Worm (Caenorhabditis elegans) whole organism, L4 larva: Measurements from ENCODE around the gene R10E4.3.
A peak's percentile ranks its signal among the peaks of the same experiment; 100 is the strongest.

Source experiments
- F26F4.8 ChIP-seq: fragments of 200-800 bp; sonication (Bioruptor generic); conservative IDR thresholded peaks from 2 replicates; pipeline ENCODE4 v1.3.6; 2022; ENCODE audit warnings: missing genetic modification characterization, missing compliant biosample characterization
- F37D6.2 ChIP-seq: sonication (generic microtip); optimal IDR thresholded peaks from 2 replicates; lab custom pipeline; 2016; ENCODE audit warnings: mild to moderate bottlenecking, missing genetic modification characterization, missing compliant biosample characterization
- R02D3.7 ChIP-seq: fragments of 150-350 bp; sonication (generic microtip); optimal IDR thresholded peaks from 3 replicates; lab custom pipeline; 2014; ENCODE audit warnings: missing biosample characterization, missing genetic modification characterization
- T20F7.1 ChIP-seq: fragments of 200-800 bp; sonication (Bioruptor generic); optimal IDR thresholded peaks from 2 replicates; lab custom pipeline; 2018; ENCODE audit warnings: mild to moderate bottlenecking, missing genetic modification characterization, missing compliant biosample characterization
- Y105C5A.15 ChIP-seq: fragments of 200-800 bp; sonication (Bioruptor generic); IDR thresholded peaks from 2 replicates; pipeline ENCODE4 v1.3.6; 2022; ENCODE audit warnings: missing genetic modification characterization, missing compliant biosample characterization
- ZK546.5 ChIP-seq, 2 experiments: sonication (generic microtip); optimal IDR thresholded peaks; 2 replicates each; lab custom pipeline; 2017; ENCODE audit warnings: missing biosample characterization in 2 of 2, missing genetic modification characterization in 2 of 2
- ama-1 ChIP-seq: fragments of 150-350 bp; optimal IDR thresholded peaks from 2 replicates; lab custom pipeline; 2014; ENCODE audit warnings: inconsistent platforms, mixed read lengths
- attf-4 ChIP-seq: sonication (generic microtip); optimal IDR thresholded peaks from 3 replicates; lab custom pipeline; 2017; ENCODE audit warnings: missing biosample characterization, missing genetic modification characterization
- ceh-20 ChIP-seq: fragments of 200-800 bp; sonication (Bioruptor generic); IDR thresholded peaks from 2 replicates; pipeline ENCODE4 v1.3.6; 2022; ENCODE audit warnings: missing genetic modification reagents, missing genetic modification characterization, missing compliant biosample characterization
- ceh-28 ChIP-seq: fragments of 150-350 bp; optimal IDR thresholded peaks from 2 replicates; lab custom pipeline; 2014; ENCODE audit warnings: missing biosample characterization, missing genetic modification reagents, missing genetic modification characterization
- ceh-44 ChIP-seq: fragments of 200-800 bp; sonication (Bioruptor generic); IDR thresholded peaks from 2 replicates; pipeline ENCODE4 v1.3.6; 2022; ENCODE audit warnings: missing genetic modification reagents, missing genetic modification characterization, missing compliant biosample characterization
- ctbp-1 ChIP-seq: fragments of 200-800 bp; sonication (Bioruptor generic); IDR thresholded peaks from 2 replicates; pipeline ENCODE4 v1.3.6; 2022; ENCODE audit warnings: missing genetic modification reagents, missing genetic modification characterization, missing compliant biosample characterization
- daf-19 ChIP-seq: fragments of 200-800 bp; sonication (Bioruptor generic); conservative IDR thresholded peaks from 2 replicates; pipeline ENCODE4 v1.3.6; 2022; ENCODE audit warnings: missing genetic modification characterization, missing compliant biosample characterization
- dmd-6 ChIP-seq: fragments of 200-800 bp; sonication (Bioruptor generic); IDR thresholded peaks from 2 replicates; pipeline ENCODE4 v1.3.6; 2022; ENCODE audit warnings: missing genetic modification reagents, missing genetic modification characterization, missing compliant biosample characterization
- dmd-9 ChIP-seq: fragments of 200-800 bp; sonication (Bioruptor generic); IDR thresholded peaks from 2 replicates; pipeline ENCODE4 v1.3.6; 2022; ENCODE audit warnings: missing genetic modification reagents, missing genetic modification characterization, missing compliant biosample characterization
- egl-27 ChIP-seq: sonication (generic microtip); optimal IDR thresholded peaks from 3 replicates; lab custom pipeline; 2017; ENCODE audit warnings: missing biosample characterization, missing genetic modification reagents, missing genetic modification characterization
- hlh-11 ChIP-seq: fragments of 200-800 bp; sonication (Bioruptor generic); optimal IDR thresholded peaks from 2 replicates; lab custom pipeline; 2018; ENCODE audit warnings: mild to moderate bottlenecking, missing genetic modification characterization, missing compliant biosample characterization
- hlh-30 ChIP-seq: sonication (generic microtip); optimal IDR thresholded peaks from 2 replicates; lab custom pipeline; 2017; ENCODE audit warnings: antibody characterized with exemption, mild to moderate bottlenecking, missing genetic modification characterization, missing compliant biosample characterization; ENCODE audit not compliant: insufficient read depth
- hmg-1.1 ChIP-seq: fragments of 200-800 bp; sonication (Bioruptor generic); IDR thresholded peaks from 2 replicates; pipeline ENCODE4 v1.3.6; 2022; ENCODE audit warnings: missing genetic modification reagents, missing genetic modification characterization, missing compliant biosample characterization
- lin-38 ChIP-seq: fragments of 200-800 bp; sonication (Bioruptor generic); IDR thresholded peaks from 2 replicates; pipeline ENCODE4 v1.3.6; 2022; ENCODE audit warnings: missing genetic modification reagents, missing genetic modification characterization, missing compliant biosample characterization
- lir-3 ChIP-seq: sonication (generic microtip); optimal IDR thresholded peaks from 2 replicates; lab custom pipeline; 2016; ENCODE audit warnings: mild to moderate bottlenecking, missing genetic modification characterization, missing compliant biosample characterization
- madf-5 ChIP-seq, 2 experiments: fragments of 200-800 bp; sonication (Bioruptor generic); IDR thresholded peaks; 2 replicates each; pipeline ENCODE4 v1.3.6; 2022; ENCODE audit warnings: missing compliant biosample characterization in 2 of 2, missing genetic modification characterization in 2 of 2
- mdl-1 ChIP-seq, 2 experiments: fragments of 150-350 bp in 1 of 2; sonication (generic microtip) in 1 of 2; optimal IDR thresholded peaks; 2 replicates each; lab custom pipeline; 2014 to 2017; ENCODE audit warnings: missing biosample characterization in 2 of 2, missing genetic modification characterization in 2 of 2
- mdt-29 ChIP-seq: fragments of 200-800 bp; sonication (Bioruptor generic); IDR thresholded peaks from 2 replicates; pipeline ENCODE4 v1.3.6; 2022; ENCODE audit warnings: missing genetic modification reagents, missing genetic modification characterization, missing compliant biosample characterization
- mep-1 ChIP-seq: fragments of 150-350 bp; sonication (generic microtip); optimal IDR thresholded peaks from 3 replicates; lab custom pipeline; 2014; ENCODE audit warnings: missing biosample characterization, missing genetic modification characterization
- mes-2 ChIP-seq: sonication (generic microtip); optimal IDR thresholded peaks from 2 replicates; lab custom pipeline; 2016; ENCODE audit warnings: missing genotype, mild to moderate bottlenecking, missing genetic modification characterization, missing compliant biosample characterization; ENCODE audit not compliant: poor library complexity, severe bottlenecking
- mxl-2 ChIP-seq: fragments of 200-800 bp; sonication (Bioruptor generic); conservative IDR thresholded peaks from 2 replicates; pipeline ENCODE4 v1.3.6; 2022; ENCODE audit warnings: missing genetic modification reagents, missing genetic modification characterization, missing compliant biosample characterization
- mxl-3 ChIP-seq: fragments of 200-800 bp; sonication (Bioruptor generic); optimal IDR thresholded peaks from 2 replicates; lab custom pipeline; 2018; ENCODE audit warnings: mild to moderate bottlenecking, missing genetic modification characterization, missing compliant biosample characterization
- nhr-11 ChIP-seq: fragments of 150-350 bp; optimal IDR thresholded peaks from 2 replicates; lab custom pipeline; 2014; ENCODE audit warnings: missing biosample characterization, missing genetic modification characterization
- nhr-237 ChIP-seq: sonication (generic microtip); optimal IDR thresholded peaks from 2 replicates; lab custom pipeline; 2017; ENCODE audit warnings: missing biosample characterization, missing genetic modification characterization
- nhr-25 ChIP-seq: sonication (generic microtip); optimal IDR thresholded peaks from 2 replicates; lab custom pipeline; 2017; ENCODE audit warnings: missing genetic modification characterization, mild to moderate bottlenecking, missing compliant biosample characterization, antibody characterized with exemption, moderate library complexity, borderline replicate concordance; ENCODE audit not compliant: insufficient read depth
- nhr-28 ChIP-seq: fragments of 150-350 bp; optimal IDR thresholded peaks from 2 replicates; lab custom pipeline; 2014; ENCODE audit warnings: missing biosample characterization, missing genetic modification characterization
- nhr-41 ChIP-seq: fragments of 200-800 bp; sonication (Bioruptor generic); IDR thresholded peaks from 2 replicates; pipeline ENCODE4 v1.3.6; 2022; ENCODE audit warnings: missing genetic modification reagents, missing genetic modification characterization, missing compliant biosample characterization
- nhr-42 ChIP-seq: fragments of 200-800 bp; sonication (Bioruptor generic); IDR thresholded peaks from 2 replicates; pipeline ENCODE4 v1.3.6; 2022; ENCODE audit warnings: missing genetic modification characterization, missing compliant biosample characterization
- nhr-6 ChIP-seq: fragments of 150-350 bp; optimal IDR thresholded peaks from 2 replicates; lab custom pipeline; 2014; ENCODE audit warnings: missing biosample characterization, missing genetic modification characterization
- nhr-77 ChIP-seq: fragments of 150-350 bp; optimal IDR thresholded peaks from 2 replicates; lab custom pipeline; 2014; ENCODE audit warnings: missing biosample characterization, missing genetic modification characterization
- pha-4 ChIP-seq, 2 experiments: fragments of 150-350 bp in 1 of 2; fragments of 200-800 bp in 1 of 2; sonication (Bioruptor generic) in 1 of 2; IDR thresholded peaks in 1 of 2; optimal IDR thresholded peaks in 1 of 2; 2 replicates each; pipeline versions ENCODE4 v1.3.6 to Lab custom; 2014 to 2022; ENCODE audit warnings: missing genetic modification characterization in 2 of 2, missing genetic modification reagents in 2 of 2, missing biosample characterization in 1 of 2, missing compliant biosample characterization in 1 of 2
- rbr-2 ChIP-seq: sonication (generic microtip); optimal IDR thresholded peaks from 2 replicates; lab custom pipeline; 2016; ENCODE audit warnings: missing genotype, missing genetic modification characterization, missing compliant biosample characterization
- snpc-1.2 ChIP-seq: fragments of 200-800 bp; sonication (Bioruptor generic); IDR thresholded peaks from 2 replicates; pipeline ENCODE4 v1.3.6; 2022; ENCODE audit warnings: missing genetic modification reagents, missing genetic modification characterization, missing compliant biosample characterization
- spr-3 ChIP-seq: fragments of 200-800 bp; sonication (Bioruptor generic); optimal IDR thresholded peaks from 2 replicates; lab custom pipeline; 2018; ENCODE audit warnings: mild to moderate bottlenecking, missing genetic modification characterization, missing compliant biosample characterization
- unc-130 ChIP-seq: sonication (generic microtip); optimal IDR thresholded peaks from 2 replicates; lab custom pipeline; 2016; ENCODE audit warnings: missing genetic modification reagents, missing genetic modification characterization, missing compliant biosample characterization
- unc-62 ChIP-seq, 3 experiments: fragments of 150-350 bp in 1 of 3; sonication (generic microtip); optimal IDR thresholded peaks in 2 of 3; peaks in 1 of 3; 1 replicate in 1 of 3; 2 replicates in 2 of 3; lab custom pipeline; 2014 to 2017; ENCODE audit warnings: missing biosample characterization in 3 of 3, missing genetic modification characterization in 3 of 3, missing genetic modification reagents in 3 of 3, missing genotype in 1 of 3
- zip-11 ChIP-seq: fragments of 200-800 bp; sonication (Bioruptor generic); IDR thresholded peaks from 2 replicates; pipeline ENCODE4 v1.3.6; 2022; ENCODE audit warnings: missing genetic modification characterization, missing compliant biosample characterization
- ztf-7 ChIP-seq: fragments of 150-350 bp; optimal IDR thresholded peaks from 2 replicates; lab custom pipeline; 2014; ENCODE audit warnings: missing biosample characterization, missing genetic modification characterization

The R10E4.3 gene

ce11 chrIII:4284732-4285165, 2.5 kb downstream of the R10E4.3 start (continued):
- TF ChIP-seq madf-5 (GFP tag; IDR thresholded peaks at IDR 0.05; lab: Robert Waterston, UW) (peak in 1 of 2 experiments; percentile 76; a peak in 1 of 4 replicates), hlh-30 (peak; percentile 96), egl-27 (no peak), nhr-237 (no peak), nhr-42 (GFP tag; lab: Robert Waterston, UW) (0 out of 2 replicates have a peak, but pooled peaks have one; percentile 22), lin-38 (peak; percentile 41; the same call in 1 of the 2 replicates), mxl-3 (GFP tag; lab: Kevin White, UChicago) (peak; percentile 92), mep-1 (peak; percentile 87), F26F4.8 (GFP tag; lab: Robert Waterston, UW) (no peak), rbr-2 (tag; lab: Kevin White, UChicago) (peak; percentile 52), dmd-6 (peak; percentile 88), ceh-20 (GFP tag; lab: Robert Waterston, UW) (0 out of 2 replicates have a peak, but pooled peaks have one; percentile 33), hmg-1.1 (GFP tag; lab: Robert Waterston, UW) (peak; percentile 52), hlh-11 (tag; lab: Kevin White, UChicago) (peak; percentile 97), ZK546.5 (tag; optimal IDR thresholded peaks at IDR 0.05; lab: Kevin White, UChicago) (no peak), nhr-77 (tag; lab: Kevin White, UChicago) (peak; percentile 56)

DNA sequence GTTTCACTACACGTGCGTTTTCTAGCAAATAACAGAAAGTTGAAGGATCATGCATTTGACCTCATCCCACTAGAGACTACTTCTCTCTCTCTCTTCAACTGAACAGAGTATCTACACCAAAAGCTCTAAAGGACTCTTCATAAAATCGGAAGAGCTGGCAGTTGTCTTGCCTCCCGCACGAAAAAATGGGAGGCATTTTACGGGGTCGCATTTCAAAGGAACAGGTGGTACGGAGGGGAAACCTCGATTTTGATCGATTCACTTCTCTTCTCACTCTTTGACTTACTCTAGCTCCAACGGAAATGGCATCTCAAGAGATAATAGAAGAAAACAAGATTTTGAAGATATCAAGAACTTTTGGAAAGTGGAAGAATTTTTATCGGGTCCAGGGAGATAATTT, 4.1 kb downstream of the R10E4.3 start:
- peak; percentile 81 for TF ChIP-seq nhr-11 (tag; lab: Kevin White, UChicago)
- TF ChIP-seq hlh-11 (tag; lab: Kevin White, UChicago), result peak; percentile 21
- no peak for TF ChIP-seq ama-1 (lab: Kevin White, UChicago)
- peak in 1 of 2 experiments; percentile 97 for TF ChIP-seq unc-62 (GFP tag; optimal IDR thresholded peaks at IDR 0.05 in 1 of 2; lab: Kevin White, UChicago)
- TF ChIP-seq unc-62 (tag; optimal IDR thresholded peaks at IDR 0.05; lab: Kevin White, UChicago), result no peak
- TF ChIP-seq nhr-237, result no peak
- TF ChIP-seq spr-3, result no peak
- peak; percentile 25 for TF ChIP-seq nhr-28 (tag; lab: Kevin White, UChicago)

ce11 chrIII:4281955-4282618, 5.2 kb downstream of the R10E4.3 start:
- TF ChIP-seq nhr-25 (tag; lab: Kevin White, UChicago), result peak; percentile 83
- TF ChIP-seq F37D6.2, result peak; percentile 97
- peak; percentile 75; the same call in 1 of the 2 replicates for TF ChIP-seq dmd-9
- TF ChIP-seq snpc-1.2, result no peak; the same call in 1 of the 2 replicates
- no peak for TF ChIP-seq R02D3.7
- TF ChIP-seq nhr-42 (GFP tag; lab: Robert Waterston, UW), result peak; percentile 84
- TF ChIP-seq nhr-41 (GFP tag; lab: Robert Waterston, UW), result peak; percentile 91
- peak; percentile 82 for TF ChIP-seq lir-3 (tag; lab: Kevin White, UChicago)
- peak; percentile 29 for TF ChIP-seq nhr-6 (tag; lab: Kevin White, UChicago)
- TF ChIP-seq attf-4 (tag; lab: Kevin White, UChicago), result peak; percentile 54
- TF ChIP-seq unc-130 (GFP tag; lab: Kevin White, UChicago), result peak; percentile 25
- peak; percentile 98 for TF ChIP-seq ctbp-1 (GFP tag; lab: Robert Waterston, UW)
- peak; percentile 62 for TF ChIP-seq ceh-28
- peak; percentile 88 for TF ChIP-seq T20F7.1 (GFP tag; lab: Kevin White, UChicago)
- TF ChIP-seq madf-5 (GFP tag; IDR thresholded peaks at IDR 0.05; lab: Robert Waterston, UW), result peak in 1 of 2 experiments; percentile 39; a peak in 1 of 4 replicates
- peak; percentile 77 for TF ChIP-seq mes-2 (tag; lab: Kevin White, UChicago)
- TF ChIP-seq nhr-11 (tag; lab: Kevin White, UChicago), result peak; percentile 98
- peak; percentile 98 for TF ChIP-seq mep-1
- TF ChIP-seq ceh-44 (GFP tag; lab: Robert Waterston, UW), result 0 out of 2 replicates have a peak, but pooled peaks have one; percentile 5
- peak; percentile 98 to 99 for TF ChIP-seq mdl-1 (tag; optimal IDR thresholded peaks at IDR 0.05; lab: Kevin White, UChicago)
- TF ChIP-seq mxl-2 (GFP tag; lab: Robert Waterston, UW), result peak; percentile 83
- TF ChIP-seq pha-4 (GFP tag; IDR thresholded peaks at IDR 0.05; lab: Robert Waterston, UW), result peak; percentile 98
- peak; percentile 40 for TF ChIP-seq pha-4 (tag; optimal IDR thresholded peaks at IDR 0.05; lab: Kevin White, UChicago)
- TF ChIP-seq ztf-7, result peak; percentile 69
- no peak; the same call in 1 of the 2 replicates for TF ChIP-seq zip-11 (GFP tag; lab: Robert Waterston, UW)
- peak; percentile 81 for TF ChIP-seq daf-19 (GFP tag; lab: Robert Waterston, UW)
- TF ChIP-seq Y105C5A.15 (GFP tag; lab: Robert Waterston, UW), result no peak
- TF ChIP-seq mdt-29, result peak; percentile 89
